Fruit fly (Drosophila melanogaster) whole organism, embryonic: ENCODE results near the gene Ccdc114.

Experiments
- Antp ChIP-seq: fragments of 200-800 bp; sonication (Bioruptor generic); optimal IDR thresholded peaks from 3 replicates; lab custom pipeline; 2016; ENCODE audit warnings: missing biosample characterization, missing genetic modification characterization
- CG10267 ChIP-seq: fragments of 200-800 bp; sonication (Bioruptor generic); optimal IDR thresholded peaks from 2 replicates; lab custom pipeline; 2018; ENCODE audit warnings: missing biosample characterization, mild to moderate bottlenecking, missing genetic modification characterization, moderate library complexity
- CG11398 ChIP-seq: fragments of 200-800 bp; sonication (Bioruptor generic); optimal IDR thresholded peaks from 2 replicates; lab custom pipeline; 2016; ENCODE audit warnings: missing biosample characterization, missing genetic modification characterization
- CG12391 ChIP-seq: fragments of 200-800 bp; sonication (Bioruptor generic); optimal IDR thresholded peaks from 3 replicates; lab custom pipeline; 2018; ENCODE audit warnings: missing biosample characterization, mild to moderate bottlenecking, missing genetic modification characterization, moderate library complexity
- CG12942 ChIP-seq: fragments of 200-800 bp; sonication (Bioruptor generic); optimal IDR thresholded peaks from 3 replicates; lab custom pipeline; 2016; ENCODE audit warnings: missing biosample characterization, missing genetic modification characterization
- CG13287 ChIP-seq: fragments of 200-800 bp; sonication (Bioruptor generic); IDR thresholded peaks from 2 replicates; pipeline ENCODE4 v1.3.6; 2022; ENCODE audit warnings: missing biosample characterization, missing genetic modification characterization; ENCODE audit not compliant: partially characterized antibody
- CG14441 ChIP-seq: fragments of 200-800 bp; sonication (Bioruptor generic); IDR thresholded peaks from 2 replicates; pipeline ENCODE4 v1.3.6; 2022; ENCODE audit warnings: missing biosample characterization, missing genetic modification characterization
- CG14860 ChIP-seq: fragments of 200-800 bp; sonication (Bioruptor generic); IDR thresholded peaks from 3 replicates; pipeline ENCODE4 v1.3.6; 2022; ENCODE audit warnings: missing biosample characterization, missing genetic modification characterization; ENCODE audit not compliant: partially characterized antibody
- CG14965 ChIP-seq: fragments of 200-800 bp; sonication (Bioruptor generic); optimal IDR thresholded peaks from 2 replicates; lab custom pipeline; 2016; ENCODE audit warnings: missing biosample characterization, missing genetic modification characterization, borderline replicate concordance
- CG17186 ChIP-seq: fragments of 200-800 bp; sonication (Bioruptor generic); optimal IDR thresholded peaks from 3 replicates; lab custom pipeline; 2017; ENCODE audit warnings: missing biosample characterization, missing genetic modification reagents, missing genetic modification characterization
- CG17361 ChIP-seq: fragments of 200-800 bp; sonication (Bioruptor generic); IDR thresholded peaks from 3 replicates; pipeline ENCODE4 v1.3.6; 2022; ENCODE audit warnings: missing biosample characterization, missing genetic modification characterization
- CG30403 ChIP-seq: fragments of 200-800 bp; sonication (Bioruptor generic); optimal IDR thresholded peaks from 3 replicates; lab custom pipeline; 2016; ENCODE audit warnings: missing biosample characterization, missing genetic modification characterization
- CG4360 ChIP-seq: fragments of 200-800 bp; sonication (Bioruptor generic); IDR thresholded peaks from 2 replicates; pipeline ENCODE4 v1.3.6; 2022; ENCODE audit warnings: missing biosample characterization, missing genetic modification characterization
- CG4424 ChIP-seq: fragments of 200-800 bp; sonication (Bioruptor generic); optimal IDR thresholded peaks from 3 replicates; lab custom pipeline; 2016; ENCODE audit warnings: missing biosample characterization, missing genetic modification characterization
- CG6654 ChIP-seq: fragments of 200-800 bp; sonication (Bioruptor generic); optimal IDR thresholded peaks from 2 replicates; lab custom pipeline; 2017; ENCODE audit warnings: missing biosample characterization, mild to moderate bottlenecking, missing genetic modification characterization
- CG7786 ChIP-seq: fragments of 200-800 bp; sonication (Bioruptor generic); optimal IDR thresholded peaks from 2 replicates; lab custom pipeline; 2016; ENCODE audit warnings: missing biosample characterization, missing genetic modification characterization
- CG8944 ChIP-seq: fragments of 200-800 bp; sonication (Bioruptor generic); optimal IDR thresholded peaks from 3 replicates; lab custom pipeline; 2016; ENCODE audit warnings: missing biosample characterization, missing genetic modification characterization
- CG9609 ChIP-seq: fragments of 200-800 bp; sonication (Bioruptor generic); optimal IDR thresholded peaks from 3 replicates; lab custom pipeline; 2016; ENCODE audit warnings: missing biosample characterization, missing genetic modification characterization
- CG9876 ChIP-seq: fragments of 200-800 bp; sonication (Bioruptor generic); optimal IDR thresholded peaks from 2 replicates; lab custom pipeline; 2016; ENCODE audit warnings: missing biosample characterization, missing genetic modification characterization
- Dip2 ChIP-seq: fragments of 200-800 bp; sonication (Bioruptor generic); IDR thresholded peaks from 2 replicates; pipeline ENCODE4 v1.3.6; 2022; ENCODE audit warnings: missing biosample characterization, missing genetic modification characterization
- Dref ChIP-seq: fragments of 200-800 bp; sonication (Bioruptor generic); IDR thresholded peaks from 2 replicates; pipeline ENCODE4 v1.3.6; 2022; ENCODE audit warnings: missing biosample characterization, missing genetic modification characterization
- E2f2 ChIP-seq: fragments of 200-800 bp; sonication (Bioruptor generic); IDR thresholded peaks from 2 replicates; pipeline ENCODE4 v1.3.6; 2022; ENCODE audit warnings: missing biosample characterization, missing genetic modification characterization
- Elba2 ChIP-seq: fragments of 200-800 bp; sonication (Bioruptor generic); optimal IDR thresholded peaks from 3 replicates; lab custom pipeline; 2016; ENCODE audit warnings: missing biosample characterization, missing genetic modification characterization
- H2.0 ChIP-seq: fragments of 200-800 bp; sonication (Bioruptor generic); IDR thresholded peaks from 2 replicates; pipeline ENCODE4 v1.3.6; 2022; ENCODE audit warnings: missing biosample characterization, missing genetic modification characterization
- HLH4C ChIP-seq: fragments of 200-800 bp; sonication (Bioruptor generic); IDR thresholded peaks from 3 replicates; pipeline ENCODE4 v1.3.6; 2022; ENCODE audit warnings: missing biosample characterization, missing genetic modification characterization; ENCODE audit not compliant: partially characterized antibody
- Hmr ChIP-seq: fragments of 200-800 bp; sonication (Bioruptor generic); optimal IDR thresholded peaks from 3 replicates; lab custom pipeline; 2017; ENCODE audit warnings: mild to moderate bottlenecking, missing biosample characterization, missing genetic modification reagents, missing genetic modification characterization
- Hr51 ChIP-seq, 2 experiments: fragments of 200-800 bp; sonication (Bioruptor generic); optimal IDR thresholded peaks; 2 replicates in 1 of 2; 3 replicates in 1 of 2; lab custom pipeline; 2016 to 2018; ENCODE audit warnings: missing biosample characterization in 2 of 2, missing genetic modification characterization in 2 of 2, mild to moderate bottlenecking in 1 of 2, moderate library complexity in 1 of 2
- Hsf ChIP-seq: fragments of 200-800 bp; sonication (Bioruptor generic); optimal IDR thresholded peaks from 3 replicates; lab custom pipeline; 2016; ENCODE audit warnings: missing biosample characterization, missing genetic modification characterization
- NC2β ChIP-seq: fragments of 200-800 bp; sonication (Bioruptor generic); optimal IDR thresholded peaks from 2 replicates; lab custom pipeline; 2016; ENCODE audit warnings: missing biosample characterization, missing genetic modification characterization
- Ptx1 ChIP-seq: fragments of 200-800 bp; sonication (Bioruptor generic); IDR thresholded peaks from 2 replicates; pipeline ENCODE4 v1.3.6; 2022; ENCODE audit warnings: missing biosample characterization, missing genetic modification characterization
- Sox102F ChIP-seq: fragments of 200-800 bp; sonication (Bioruptor generic); optimal IDR thresholded peaks from 2 replicates; lab custom pipeline; 2018; ENCODE audit warnings: missing biosample characterization, mild to moderate bottlenecking, missing genetic modification characterization, moderate library complexity
- amos ChIP-seq: fragments of 200-800 bp; sonication (Bioruptor generic); IDR thresholded peaks from 2 replicates; pipeline ENCODE4 v1.3.6; 2022; ENCODE audit warnings: missing biosample characterization, missing genetic modification characterization; ENCODE audit not compliant: partially characterized antibody
- ap ChIP-seq: fragments of 200-800 bp; sonication (Bioruptor generic); IDR thresholded peaks from 2 replicates; pipeline ENCODE4 v1.3.6; 2022; ENCODE audit warnings: missing biosample characterization, missing genetic modification characterization
- az2 ChIP-seq: fragments of 200-800 bp; sonication (Bioruptor generic); optimal IDR thresholded peaks from 3 replicates; lab custom pipeline; 2016; ENCODE audit warnings: missing biosample characterization, missing genetic modification characterization
- chm ChIP-seq: fragments of 200-800 bp; sonication (Bioruptor generic); IDR thresholded peaks from 2 replicates; pipeline ENCODE4 v1.3.6; 2022; ENCODE audit warnings: missing biosample characterization, missing genetic modification characterization
- dan ChIP-seq: fragments of 200-800 bp; sonication (Bioruptor generic); IDR thresholded peaks from 2 replicates; pipeline ENCODE4 v1.3.6; 2022; ENCODE audit warnings: missing biosample characterization, missing genetic modification characterization
- dmrt99B ChIP-seq: fragments of 200-800 bp; sonication (Bioruptor generic); optimal IDR thresholded peaks from 2 replicates; lab custom pipeline; 2018; ENCODE audit warnings: missing biosample characterization, mild to moderate bottlenecking, missing genetic modification characterization, moderate library complexity
- fru ChIP-seq: fragments of >200 bp; optimal IDR thresholded peaks from 2 replicates; lab custom pipeline; 2017
- ham ChIP-seq: fragments of 200-800 bp; sonication (Bioruptor generic); IDR thresholded peaks from 2 replicates; pipeline ENCODE4 v1.3.6; 2022; ENCODE audit warnings: missing biosample characterization, missing genetic modification characterization
- kni ChIP-seq: fragments of 200-800 bp; sonication (Bioruptor generic); optimal IDR thresholded peaks from 3 replicates; lab custom pipeline; 2017; ENCODE audit warnings: mild to moderate bottlenecking, missing biosample characterization, missing genetic modification reagents, missing genetic modification characterization
- knrl ChIP-seq: fragments of 200-800 bp; sonication (Bioruptor generic); IDR thresholded peaks from 3 replicates; pipeline ENCODE4 v1.3.6; 2022; ENCODE audit warnings: missing biosample characterization, missing genetic modification characterization; ENCODE audit not compliant: partially characterized antibody
- nerfin-1 ChIP-seq: fragments of 200-800 bp; sonication (Bioruptor generic); optimal IDR thresholded peaks from 3 replicates; lab custom pipeline; 2019; ENCODE audit warnings: missing biosample characterization, mild to moderate bottlenecking, missing genetic modification characterization, moderate library complexity
- sens ChIP-seq: fragments of 200-800 bp; sonication (Bioruptor generic); peaks from one replicate; lab custom pipeline; 2016; ENCODE audit warnings: missing biosample characterization, missing genetic modification characterization
- sisA ChIP-seq: fragments of 200-800 bp; sonication (Bioruptor generic); IDR thresholded peaks from 2 replicates; pipeline ENCODE4 v1.3.6; 2022; ENCODE audit warnings: missing biosample characterization, missing genetic modification characterization
- slbo ChIP-seq: fragments of 200-800 bp; sonication (Bioruptor generic); IDR thresholded peaks from 2 replicates; pipeline ENCODE4 v1.3.6; 2022; ENCODE audit warnings: missing biosample characterization, missing genetic modification characterization
- sob ChIP-seq: fragments of 200-800 bp; sonication (Bioruptor generic); IDR thresholded peaks from 2 replicates; pipeline ENCODE4 v1.3.6; 2022; ENCODE audit warnings: missing biosample characterization, missing genetic modification characterization
- stwl ChIP-seq: fragments of 200-800 bp; sonication (Bioruptor generic); optimal IDR thresholded peaks from 3 replicates; lab custom pipeline; 2018; ENCODE audit warnings: missing biosample characterization, mild to moderate bottlenecking, missing genetic modification characterization, moderate library complexity
- tio ChIP-seq: fragments of 200-800 bp; sonication (Bioruptor generic); optimal IDR thresholded peaks from 2 replicates; lab custom pipeline; 2017; ENCODE audit warnings: missing biosample characterization, missing genetic modification characterization, inconsistent platforms
- toy ChIP-seq: fragments of 200-800 bp; sonication (Bioruptor generic); IDR thresholded peaks from 2 replicates; pipeline ENCODE4 v1.3.6; 2022; ENCODE audit warnings: missing biosample characterization, missing genetic modification characterization
- zfh2 ChIP-seq: fragments of 200-800 bp; sonication (Bioruptor generic); optimal IDR thresholded peaks from 2 replicates; lab custom pipeline; 2016; ENCODE audit warnings: missing biosample characterization, missing genetic modification characterization

Ccdc114 gene

dm6 chr3R:16573483-16574145, 50.9 kb downstream of the Ccdc114 start, which contains the start of gene CG14903:
Gene CG14903 (minus strand): TSS chr3R:16573752.
- TF ChIP-seq kni (GFP tag; lab: Kevin White, UChicago) (no peak), fru (no peak), H2.0 (GFP tag; lab: Robert Waterston, UW) (no peak), sisA (GFP tag; lab: Robert Waterston, UW) (peak; percentile 69), CG8944 (GFP tag; lab: Kevin White, UChicago) (peak; percentile 12), knrl (peak; percentile 82), nerfin-1 (tag; lab: Kevin White, UChicago) (no peak), Hr51 (GFP tag; optimal IDR thresholded peaks at IDR 0.05; lab: Kevin White, UChicago) (no peak), amos (GFP tag; lab: Robert Waterston, UW) (peak; percentile 70), ap (no peak), Dip2 (peak; percentile 94), ham (no peak), toy (no peak), CG13287 (GFP tag; lab: Robert Waterston, UW) (peak; percentile 74), Hmr (GFP tag; lab: Kevin White, UChicago) (peak; percentile 31), NC2β (GFP tag; lab: Kevin White, UChicago) (peak; percentile 0), dan (no peak), dmrt99B (no peak), Elba2 (GFP tag; lab: Kevin White, UChicago) (no peak), CG12942 (peak; percentile 15), tio (GFP tag; lab: Kevin White, UChicago) (peak; percentile 34), CG12391 (tag; lab: Kevin White, UChicago) (peak; percentile 43), Ptx1 (GFP tag; lab: Robert Waterston, UW) (peak; percentile 20; the same call in 1 of the 2 replicates), CG9609 (GFP tag; lab: Kevin White, UChicago) (peak; percentile 44), Sox102F (GFP tag; lab: Kevin White, UChicago) (peak; percentile 3), CG17186 (GFP tag; lab: Kevin White, UChicago) (peak; percentile 11), az2 (GFP tag; lab: Kevin White, UChicago) (peak; percentile 0), CG9876 (GFP tag; lab: Kevin White, UChicago) (peak; percentile 18), sens (GFP tag; lab: Kevin White, UChicago) (peak; percentile 81), CG14965 (GFP tag; lab: Kevin White, UChicago) (no peak), HLH4C (GFP tag; lab: Robert Waterston, UW) (peak; percentile 56; the same call in 2 of the 3 replicates), CG10267 (peak; percentile 50), CG30403 (peak; percentile 46), stwl (tag; lab: Kevin White, UChicago) (peak; percentile 89), sob (GFP tag; lab: Robert Waterston, UW) (peak; percentile 7; the same call in 1 of the 2 replicates), CG4424 (peak; percentile 39), chm (peak; percentile 15; the same call in 1 of the 2 replicates), CG11398 (no peak), CG14860 (GFP tag; lab: Robert Waterston, UW) (peak; percentile 53; the same call in 2 of the 3 replicates), CG7786 (GFP tag; lab: Kevin White, UChicago) (peak; percentile 17), E2f2 (GFP tag; lab: Robert Waterston, UW) (peak; percentile 80), CG4360 (GFP tag; lab: Robert Waterston, UW) (no peak), CG6654 (GFP tag; lab: Kevin White, UChicago) (no peak), CG17361 (GFP tag; lab: Robert Waterston, UW) (no peak; the same call in 2 of the 3 replicates), slbo (peak; percentile 60), Hsf (GFP tag; lab: Kevin White, UChicago) (peak; percentile 47), Antp (GFP tag; lab: Kevin White, UChicago) (peak; percentile 11), Dref (peak; percentile 53), zfh2 (GFP tag; lab: Kevin White, UChicago) (peak; percentile 21), CG14441 (GFP tag; lab: Robert Waterston, UW) (no peak)
